Worm (Caenorhabditis elegans): Measurements from ENCODE around the gene taf-10.

DNA sequence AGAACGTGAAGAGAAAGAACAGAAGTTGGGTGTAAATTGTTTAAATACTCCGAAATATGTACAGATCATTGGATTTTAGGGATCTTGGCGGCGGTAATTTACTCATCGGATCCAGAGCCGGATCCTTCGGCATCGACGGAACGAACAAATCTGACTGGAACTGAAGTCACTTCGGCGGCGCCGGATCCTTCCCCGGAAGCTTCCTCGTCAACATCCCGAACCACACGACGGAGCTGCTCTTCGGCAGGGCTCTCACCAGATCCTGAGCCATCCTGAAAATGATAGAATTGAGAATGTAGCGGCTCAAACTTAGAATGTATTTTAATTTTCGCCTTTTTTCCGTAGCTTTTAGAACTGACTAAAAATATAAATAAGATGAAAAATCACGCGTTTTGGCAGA is 4.8 kb downstream of the taf-10 start:
- TF ChIP-seq aly-2 (tag; optimal IDR thresholded peaks at IDR 0.05), result no peak
- TF ChIP-seq elt-1 (tag; optimal IDR thresholded peaks at IDR 0.05), result no peak
- no peak for TF ChIP-seq ama-1 (optimal IDR thresholded peaks at IDR 0.05)
- TF ChIP-seq nhr-237 (tag; optimal IDR thresholded peaks at IDR 0.05), result no peak
